Fruit fly (Drosophila melanogaster): Measurements from ENCODE around the gene CG10616.

CG10616 gene

dm6 chr3L:12503865-12504650 is 32.5 kb downstream of the CG10616 start, which contains the start of the genes CG10646 and vih (continued):
- TF ChIP-seq CG34422 (GFP tag; IDR thresholded peaks at IDR 0.05) (peak; percentile 46; the same call in 1 of the 3 replicates), H15 (GFP tag; IDR thresholded peaks at IDR 0.05) (0 out of 3 replicates have a peak, but pooled peaks have one; percentile 6), kni (GFP tag; optimal IDR thresholded peaks at IDR 0.05) (no peak), Med (GFP tag) (peak; percentile 53), gcm (GFP tag; optimal IDR thresholded peaks at IDR 0.05) (peak; percentile 23), CG16815 (GFP tag; optimal IDR thresholded peaks at IDR 0.05) (no peak), Atf6 (GFP tag; IDR thresholded peaks at IDR 0.05) (no peak), Dip3 (GFP tag; optimal IDR thresholded peaks at IDR 0.05) (no peak), CG9727 (GFP tag; optimal IDR thresholded peaks at IDR 0.05) (peak; percentile 55), bcd (GFP tag; optimal IDR thresholded peaks at IDR 0.05) (no peak), Hey (tag; optimal IDR thresholded peaks at IDR 0.05) (no peak), slbo (GFP tag; IDR thresholded peaks at IDR 0.05) (peak; percentile 60), fd64A (GFP tag; optimal IDR thresholded peaks at IDR 0.05) (no peak), GATAe (GFP tag; conservative IDR thresholded peaks at IDR 0.05) (peak; percentile 55; the same call in 1 of the 2 replicates), Opbp (GFP tag; IDR thresholded peaks at IDR 0.05; ENCODE audit: partially characterized antibody) (peak; percentile 37; the same call in 1 of the 3 replicates), Kr (GFP tag; optimal IDR thresholded peaks at IDR 0.05) (no peak), ash1 (GFP tag; optimal IDR thresholded peaks at IDR 0.05) (no peak), pnt (GFP tag; optimal IDR thresholded peaks at IDR 0.05) (no peak), Max (GFP tag; optimal IDR thresholded peaks at IDR 0.05) (peak; percentile 35), CG7963 (GFP tag; IDR thresholded peaks at IDR 0.05; ENCODE audit: partially characterized antibody) (no peak), CG14710 (tag; optimal IDR thresholded peaks at IDR 0.05) (peak; percentile 82), Sry-β (GFP tag; optimal IDR thresholded peaks at IDR 0.05) (peak; percentile 42), YL-1 (GFP tag; optimal IDR thresholded peaks at IDR 0.05) (peak; percentile 88), CG10979 (tag; optimal IDR thresholded peaks at IDR 0.05) (peak; percentile 41), slou (GFP tag; optimal IDR thresholded peaks at IDR 0.05) (no peak), CG18476 (GFP tag; optimal IDR thresholded peaks at IDR 0.05) (no peak), Ets97D (GFP tag; optimal IDR thresholded peaks at IDR 0.05) (peak; percentile 88), fd102C (GFP tag; optimal IDR thresholded peaks at IDR 0.05) (no peak), pan (optimal IDR thresholded peaks at IDR 0.05) (no peak), pan (GFP tag; optimal IDR thresholded peaks at IDR 0.05 in 1 of 2, IDR thresholded peaks at IDR 0.05 in 1 of 2) (peak in 1 of 2 experiments; percentile 47), CG5245 (GFP tag; optimal IDR thresholded peaks at IDR 0.05) (no peak), CG8944 (GFP tag; optimal IDR thresholded peaks at IDR 0.05) (no peak), CG10321 (GFP tag; IDR thresholded peaks at IDR 0.05) (no peak), Vsx1 (GFP tag; optimal IDR thresholded peaks at IDR 0.05) (peak; percentile 74), dmrt11E (tag; optimal IDR thresholded peaks at IDR 0.05) (peak; percentile 56), btn (GFP tag; optimal IDR thresholded peaks at IDR 0.05) (no peak), fd3F (GFP tag; optimal IDR thresholded peaks at IDR 0.05) (no peak), odd (GFP tag; optimal IDR thresholded peaks at IDR 0.05) (peak; percentile 36), wek (GFP tag; optimal IDR thresholded peaks at IDR 0.05) (no peak), oc (tag; optimal IDR thresholded peaks at IDR 0.05) (peak; percentile 11), CG18262 (tag; optimal IDR thresholded peaks at IDR 0.05) (peak; percentile 60), H2.0 (GFP tag; IDR thresholded peaks at IDR 0.05) (peak; percentile 31; the same call in 1 of the 2 replicates), gro (GFP tag; optimal IDR thresholded peaks at IDR 0.05) (no peak), tup (GFP tag; optimal IDR thresholded peaks at IDR 0.05) (peak; percentile 7), CG15269 (tag; optimal IDR thresholded peaks at IDR 0.05) (peak; percentile 43), CG1602 (GFP tag; optimal IDR thresholded peaks at IDR 0.05) (peak; percentile 48), da (GFP tag; optimal IDR thresholded peaks at IDR 0.05) (no peak), eve (GFP tag; optimal IDR thresholded peaks at IDR 0.05) (no peak)
